Fruit fly (Drosophila melanogaster): ENCODE results near the gene Mesh1.

Gene Mesh1

dm6 chr3R:29220585-29220984, 18.3 kb upstream of the Mesh1 start (continued):
- TF ChIP-seq Med (GFP tag) (peak; percentile 71), Ets65A (GFP tag) (peak; percentile 91), CG6683 (GFP tag; optimal IDR thresholded peaks at IDR 0.05) (no peak), Nf-YC (tag; optimal IDR thresholded peaks at IDR 0.05) (no peak)

dm6 chr3R:29219948-29220347, 17.6 kb upstream of the Mesh1 start, which contains the start of gene eEF1gamma:
eEF1gamma (plus strand) TSS chr3R:29220172.
- TF ChIP-seq Rx (GFP tag; IDR thresholded peaks at IDR 0.05) (peak; percentile 94), nmo (GFP tag; optimal IDR thresholded peaks at IDR 0.05) (peak; percentile 92), cad (GFP tag; optimal IDR thresholded peaks at IDR 0.05) (no peak), Lpt (GFP tag; optimal IDR thresholded peaks at IDR 0.05) (no peak), hth (optimal IDR thresholded peaks at IDR 0.05) (no peak), inv (GFP tag; IDR thresholded peaks at IDR 0.05; ENCODE audit: partially characterized antibody) (peak; percentile 92), Adf1 (GFP tag; IDR thresholded peaks at IDR 0.05) (peak; percentile 77), seq (GFP tag; IDR thresholded peaks at IDR 0.05) (peak; percentile 92), CG17361 (GFP tag; IDR thresholded peaks at IDR 0.05) (peak; percentile 93), vfl (GFP tag; optimal IDR thresholded peaks at IDR 0.05) (peak; percentile 86), stwl (tag; optimal IDR thresholded peaks at IDR 0.05) (peak; percentile 91), vnd (GFP tag; IDR thresholded peaks at IDR 0.05; ENCODE audit: partially characterized antibody) (peak; percentile 91), CG34376 (GFP tag; optimal IDR thresholded peaks at IDR 0.05) (peak; percentile 99), Spps (tag; optimal IDR thresholded peaks at IDR 0.05) (peak; percentile 79), wor (GFP tag; IDR thresholded peaks at IDR 0.05) (peak; percentile 57), CG2120 (GFP tag; optimal IDR thresholded peaks at IDR 0.05) (peak; percentile 85), MESR4 (GFP tag; optimal IDR thresholded peaks at IDR 0.05) (peak; percentile 97), CG7928 (GFP tag; optimal IDR thresholded peaks at IDR 0.05) (peak; percentile 97), tgo (GFP tag; IDR thresholded peaks at IDR 0.05) (peak; percentile 93), CG6654 (GFP tag; optimal IDR thresholded peaks at IDR 0.05) (peak; percentile 87), sima (GFP tag; optimal IDR thresholded peaks at IDR 0.05) (peak; percentile 94), vvl (GFP tag; IDR thresholded peaks at IDR 0.05) (peak; percentile 98), BEAF-32 (GFP tag; optimal IDR thresholded peaks at IDR 0.05) (peak; percentile 92), CG11093 (GFP tag; IDR thresholded peaks at IDR 0.05) (peak; percentile 53; the same call in 1 of the 3 replicates), CG14050 (GFP tag; IDR thresholded peaks at IDR 0.05) (peak; percentile 94), gem (tag; optimal IDR thresholded peaks at IDR 0.05) (peak; percentile 84), Ets65A (GFP tag) (peak; percentile 99), CG6689 (GFP tag; IDR thresholded peaks at IDR 0.05) (peak; percentile 92), gsb (GFP tag; IDR thresholded peaks at IDR 0.05) (peak; percentile 94), crol (GFP tag; IDR thresholded peaks at IDR 0.05) (peak; percentile 84), CG14667 (GFP tag; IDR thresholded peaks at IDR 0.05) (peak; percentile 83), twi (tag; optimal IDR thresholded peaks at IDR 0.05) (peak; percentile 81), CG1832 (GFP tag; optimal IDR thresholded peaks at IDR 0.05) (no peak), CG9609 (GFP tag; optimal IDR thresholded peaks at IDR 0.05) (peak; percentile 92), gro (GFP tag; optimal IDR thresholded peaks at IDR 0.05) (peak; percentile 96), CG2116 (GFP tag; optimal IDR thresholded peaks at IDR 0.05) (peak; percentile 95), CG13424 (tag; optimal IDR thresholded peaks at IDR 0.05) (peak; percentile 83), CG6683 (GFP tag; optimal IDR thresholded peaks at IDR 0.05) (peak; percentile 91), YL-1 (GFP tag; optimal IDR thresholded peaks at IDR 0.05) (peak; percentile 99), dati (GFP tag; IDR thresholded peaks at IDR 0.05) (peak; percentile 94), CG3163 (GFP tag; optimal IDR thresholded peaks at IDR 0.05) (peak; percentile 85), CG1529 (GFP tag; optimal IDR thresholded peaks at IDR 0.05) (peak; percentile 93), Med (GFP tag) (peak; percentile 100), ken (GFP tag; IDR thresholded peaks at IDR 0.05) (peak; percentile 94), eyg (GFP tag; optimal IDR thresholded peaks at IDR 0.05) (peak; percentile 94), zfh2 (GFP tag; optimal IDR thresholded peaks at IDR 0.05) (peak; percentile 87), danr (GFP tag; IDR thresholded peaks at IDR 0.05) (peak; percentile 80), az2 (GFP tag; optimal IDR thresholded peaks at IDR 0.05) (peak; percentile 84), CG4854 (GFP tag; optimal IDR thresholded peaks at IDR 0.05) (peak; percentile 94)
